Fruit fly (Drosophila melanogaster) whole organism, embryonic: Measurements from ENCODE around the gene CG7320.
A peak's percentile ranks its signal among the peaks of the same experiment; 100 is the strongest.

Experiments
- CG10267 ChIP-seq: fragments of 200-800 bp; sonication (Bioruptor generic); optimal IDR thresholded peaks from 2 replicates; lab custom pipeline; 2018; ENCODE audit warnings: missing biosample characterization, mild to moderate bottlenecking, missing genetic modification characterization, moderate library complexity
- CG10979 ChIP-seq: fragments of 200-800 bp; sonication (Bioruptor generic); optimal IDR thresholded peaks from 2 replicates; lab custom pipeline; 2018; ENCODE audit warnings: missing biosample characterization, mild to moderate bottlenecking, missing genetic modification characterization, moderate library complexity
- CG13775 ChIP-seq: fragments of 200-800 bp; sonication (Bioruptor generic); optimal IDR thresholded peaks from 3 replicates; lab custom pipeline; 2017; ENCODE audit warnings: missing biosample characterization, mild to moderate bottlenecking, missing genetic modification characterization
- CG14710 ChIP-seq: fragments of 200-800 bp; sonication (Bioruptor generic); optimal IDR thresholded peaks from 3 replicates; lab custom pipeline; 2019; ENCODE audit warnings: missing biosample characterization, mild to moderate bottlenecking, missing genetic modification characterization, moderate library complexity
- CG15269 ChIP-seq: fragments of 200-800 bp; sonication (Bioruptor generic); optimal IDR thresholded peaks from 2 replicates; lab custom pipeline; 2018; ENCODE audit warnings: missing biosample characterization, mild to moderate bottlenecking, missing genetic modification characterization, moderate library complexity
- CG15696 ChIP-seq: fragments of 200-800 bp; sonication (Bioruptor generic); optimal IDR thresholded peaks from 2 replicates; lab custom pipeline; 2019; ENCODE audit warnings: missing biosample characterization, mild to moderate bottlenecking, missing genetic modification characterization, moderate library complexity
- CG17829 ChIP-seq: fragments of 200-800 bp; optimal IDR thresholded peaks from 2 replicates; lab custom pipeline; 2019; ENCODE audit warnings: missing biosample characterization, mild to moderate bottlenecking, missing genetic modification characterization, moderate library complexity
- CG18262 ChIP-seq: fragments of 200-800 bp; optimal IDR thresholded peaks from 3 replicates; lab custom pipeline; 2019; ENCODE audit warnings: missing biosample characterization, mild to moderate bottlenecking, missing genetic modification characterization, moderate library complexity
- CG18599 ChIP-seq: fragments of 200-800 bp; sonication (Bioruptor generic); optimal IDR thresholded peaks from 3 replicates; lab custom pipeline; 2017; ENCODE audit warnings: missing biosample characterization, missing genetic modification characterization, mild to moderate bottlenecking, moderate library complexity, missing genetic modification reagents
- CG2712 ChIP-seq: fragments of 200-800 bp; optimal IDR thresholded peaks from 3 replicates; lab custom pipeline; 2019; ENCODE audit warnings: missing biosample characterization, mild to moderate bottlenecking, missing genetic modification characterization, moderate library complexity
- CG3281 ChIP-seq: fragments of 200-800 bp; sonication (Bioruptor generic); optimal IDR thresholded peaks from 3 replicates; lab custom pipeline; 2017; ENCODE audit warnings: missing biosample characterization, mild to moderate bottlenecking, missing genetic modification characterization
- CG4328 ChIP-seq: fragments of 200-800 bp; sonication (Bioruptor generic); optimal IDR thresholded peaks from 3 replicates; lab custom pipeline; 2017; ENCODE audit warnings: missing biosample characterization, missing genetic modification reagents, missing genetic modification characterization
- CG7839 ChIP-seq: fragments of 200-800 bp; sonication (Bioruptor generic); optimal IDR thresholded peaks from 3 replicates; lab custom pipeline; 2018; ENCODE audit warnings: missing biosample characterization, mild to moderate bottlenecking, missing genetic modification characterization, moderate library complexity
- CG7963 ChIP-seq: fragments of 200-800 bp; sonication (Bioruptor generic); IDR thresholded peaks from 3 replicates; pipeline ENCODE4 v1.3.6; 2022; ENCODE audit warnings: missing biosample characterization, missing genetic modification characterization; ENCODE audit not compliant: partially characterized antibody
- CG9727 ChIP-seq: fragments of 200-800 bp; sonication (Bioruptor generic); optimal IDR thresholded peaks from 3 replicates; lab custom pipeline; 2017; ENCODE audit warnings: missing biosample characterization, mild to moderate bottlenecking, missing genetic modification characterization
- Chrac-16 ChIP-seq: fragments of 200-800 bp; sonication (Bioruptor generic); optimal IDR thresholded peaks from 3 replicates; lab custom pipeline; 2016; ENCODE audit warnings: missing biosample characterization, missing genetic modification characterization
- Elba2 ChIP-seq: fragments of 200-800 bp; sonication (Bioruptor generic); optimal IDR thresholded peaks from 3 replicates; lab custom pipeline; 2016; ENCODE audit warnings: missing biosample characterization, missing genetic modification characterization
- Fer3 ChIP-seq: fragments of 200-800 bp; sonication (Bioruptor generic); optimal IDR thresholded peaks from 2 replicates; lab custom pipeline; 2018; ENCODE audit warnings: missing biosample characterization, mild to moderate bottlenecking, missing genetic modification characterization, moderate library complexity
- Hand ChIP-seq: fragments of 200-800 bp; sonication (Bioruptor generic); optimal IDR thresholded peaks from 2 replicates; lab custom pipeline; 2017; ENCODE audit warnings: mild to moderate bottlenecking, missing biosample characterization, missing genetic modification reagents, missing genetic modification characterization
- Hey ChIP-seq: fragments of 200-800 bp; sonication (Bioruptor generic); optimal IDR thresholded peaks from 3 replicates; lab custom pipeline; 2018; ENCODE audit warnings: missing biosample characterization, mild to moderate bottlenecking, missing genetic modification characterization
- Oli ChIP-seq: fragments of 200-800 bp; sonication (Bioruptor generic); optimal IDR thresholded peaks from 2 replicates; lab custom pipeline; 2018; ENCODE audit warnings: missing biosample characterization, mild to moderate bottlenecking, missing genetic modification characterization, moderate library complexity
- Optix ChIP-seq: fragments of 200-800 bp; sonication (Bioruptor generic); IDR thresholded peaks from 3 replicates; pipeline ENCODE4 v1.3.6; 2022; ENCODE audit warnings: missing biosample characterization, missing genetic modification characterization
- Pdp1 ChIP-seq, 2 experiments: fragments of 200-800 bp; sonication (Bioruptor generic); optimal IDR thresholded peaks; 3 replicates each; lab custom pipeline; 2016; ENCODE audit warnings: missing biosample characterization in 2 of 2, missing genetic modification characterization in 2 of 2, mild to moderate bottlenecking in 1 of 2, moderate library complexity in 1 of 2
- Xrp1 ChIP-seq: fragments of 200-800 bp; sonication (Bioruptor generic); IDR thresholded peaks from 2 replicates; pipeline ENCODE4 v1.3.6; 2022; ENCODE audit warnings: missing biosample characterization, missing genetic modification characterization
- al ChIP-seq: fragments of 200-800 bp; sonication (Bioruptor generic); IDR thresholded peaks from 2 replicates; pipeline ENCODE4 v1.3.6; 2022; ENCODE audit warnings: missing biosample characterization, missing genetic modification characterization
- bsh ChIP-seq, 2 experiments: fragments of 200-800 bp; sonication (Bioruptor generic); optimal IDR thresholded peaks; 2 replicates each; lab custom pipeline; 2017 to 2018; ENCODE audit warnings: mild to moderate bottlenecking in 2 of 2, missing biosample characterization in 2 of 2, missing genetic modification characterization in 2 of 2, moderate library complexity in 1 of 2
- caup ChIP-seq: fragments of 200-800 bp; sonication (Bioruptor generic); optimal IDR thresholded peaks from 3 replicates; lab custom pipeline; 2017; ENCODE audit warnings: missing biosample characterization, mild to moderate bottlenecking, missing genetic modification characterization, moderate library complexity; ENCODE audit not compliant: severe bottlenecking
- da ChIP-seq: fragments of 200-800 bp; sonication (Bioruptor generic); optimal IDR thresholded peaks from 2 replicates; lab custom pipeline; 2016; ENCODE audit warnings: missing biosample characterization, missing genetic modification characterization
- disco-r ChIP-seq: fragments of 200-800 bp; sonication (Bioruptor generic); optimal IDR thresholded peaks from 2 replicates; lab custom pipeline; 2016; ENCODE audit warnings: missing biosample characterization, missing genetic modification characterization
- dm ChIP-seq: fragments of 200-800 bp; sonication (Bioruptor generic); optimal IDR thresholded peaks from 3 replicates; lab custom pipeline; 2016; ENCODE audit warnings: missing biosample characterization, missing genetic modification characterization
- dmrt11E ChIP-seq: fragments of 200-800 bp; sonication (Bioruptor generic); optimal IDR thresholded peaks from 3 replicates; lab custom pipeline; 2018; ENCODE audit warnings: missing biosample characterization, mild to moderate bottlenecking, missing genetic modification characterization, moderate library complexity
- fu2 ChIP-seq: fragments of 200-800 bp; sonication (Bioruptor generic); optimal IDR thresholded peaks from 2 replicates; lab custom pipeline; 2016; ENCODE audit warnings: missing biosample characterization, missing genetic modification characterization
- gcm ChIP-seq: fragments of 200-800 bp; sonication (Bioruptor generic); optimal IDR thresholded peaks from 2 replicates; lab custom pipeline; 2019; ENCODE audit warnings: missing biosample characterization, mild to moderate bottlenecking, missing genetic modification characterization, moderate library complexity
- gem ChIP-seq: fragments of 200-800 bp; sonication (Bioruptor generic); optimal IDR thresholded peaks from 2 replicates; lab custom pipeline; 2019; ENCODE audit warnings: missing biosample characterization, mild to moderate bottlenecking, missing genetic modification characterization, moderate library complexity
- hkb ChIP-seq, 2 experiments: fragments of 200-800 bp in 1 of 2; fragments of >200 bp in 1 of 2; sonication (Bioruptor generic) in 1 of 2; IDR thresholded peaks in 1 of 2; optimal IDR thresholded peaks in 1 of 2; 2 replicates each; pipeline versions ENCODE4 v1.3.6 to Lab custom; 2017 to 2022; ENCODE audit warnings: missing biosample characterization in 1 of 2, missing genetic modification characterization in 1 of 2
- kni ChIP-seq: fragments of 200-800 bp; sonication (Bioruptor generic); optimal IDR thresholded peaks from 3 replicates; lab custom pipeline; 2017; ENCODE audit warnings: mild to moderate bottlenecking, missing biosample characterization, missing genetic modification reagents, missing genetic modification characterization
- lbe ChIP-seq: fragments of 200-800 bp; sonication (Bioruptor generic); optimal IDR thresholded peaks from 2 replicates; lab custom pipeline; 2016; ENCODE audit warnings: missing biosample characterization, mild to moderate bottlenecking, missing genetic modification characterization
- lola ChIP-seq, 3 experiments: fragments of >200 bp in 2 of 3; fragments of 200-800 bp in 1 of 3; sonication (Bioruptor generic) in 1 of 3; optimal IDR thresholded peaks; 2 replicates each; lab custom pipeline; 2017 to 2019; ENCODE audit warnings: missing biosample characterization in 3 of 3, missing genetic modification characterization in 3 of 3, mild to moderate bottlenecking in 1 of 3, moderate library complexity in 1 of 3
- org-1 ChIP-seq: fragments of 200-800 bp; sonication (Bioruptor generic); optimal IDR thresholded peaks from 2 replicates; lab custom pipeline; 2017; ENCODE audit warnings: missing biosample characterization, missing genetic modification characterization
- peb ChIP-seq: fragments of 200-800 bp; sonication (Bioruptor generic); IDR thresholded peaks from 2 replicates; pipeline ENCODE4 v1.3.6; 2022; ENCODE audit warnings: missing biosample characterization, missing genetic modification characterization
- phol ChIP-seq: fragments of 200-800 bp; sonication (Bioruptor generic); optimal IDR thresholded peaks from 3 replicates; lab custom pipeline; 2018; ENCODE audit warnings: missing biosample characterization, mild to moderate bottlenecking, missing genetic modification characterization, moderate library complexity
- prd ChIP-seq, 3 experiments: fragments of >200 bp in 2 of 3; fragments of 200-800 bp in 1 of 3; sonication (Bioruptor generic) in 1 of 3; optimal IDR thresholded peaks in 2 of 3; IDR thresholded peaks in 1 of 3; 2 replicates in 2 of 3; 3 replicates in 1 of 3; pipeline versions ENCODE4 v1.3.6 to Lab custom; 2017 to 2022; ENCODE audit warnings: missing biosample characterization in 1 of 3, missing genetic modification characterization in 1 of 3
- row ChIP-seq: fragments of 200-800 bp; sonication (Bioruptor generic); IDR thresholded peaks from 3 replicates; pipeline ENCODE4 v1.3.6; 2022; ENCODE audit warnings: missing biosample characterization, missing genetic modification characterization
- sens ChIP-seq: fragments of 200-800 bp; sonication (Bioruptor generic); peaks from one replicate; lab custom pipeline; 2016; ENCODE audit warnings: missing biosample characterization, missing genetic modification characterization
- trh ChIP-seq: fragments of 200-800 bp; sonication (Bioruptor generic); optimal IDR thresholded peaks from 2 replicates; lab custom pipeline; 2016; ENCODE audit warnings: missing biosample characterization, missing genetic modification characterization

Gene CG7320

dm6 chr3L:18198749-18199148 is 2.5 kb upstream of the CG7320 start (continued):
- no peak for TF ChIP-seq Hey (tag; lab: Kevin White, UChicago)
- TF ChIP-seq CG3281 (GFP tag; lab: Kevin White, UChicago) = no peak
- TF ChIP-seq CG7839 (tag; lab: Kevin White, UChicago) = peak; percentile 5
- TF ChIP-seq prd (optimal IDR thresholded peaks at IDR 0.05; lab: Kevin White, UChicago) = no peak
- no peak for TF ChIP-seq prd (GFP tag; IDR thresholded peaks at IDR 0.05; lab: Robert Waterston, UW)
- peak; percentile 8 for TF ChIP-seq CG2712 (tag; lab: Kevin White, UChicago)
- peak; percentile 38; the same call in 1 of the 3 replicates for TF ChIP-seq row (GFP tag; lab: Robert Waterston, UW)
- peak in 1 of 2 experiments; percentile 44 for TF ChIP-seq bsh (GFP tag; optimal IDR thresholded peaks at IDR 0.05; lab: Kevin White, UChicago)
- TF ChIP-seq Oli (tag; lab: Kevin White, UChicago) = no peak
- TF ChIP-seq, all 482 proteins: peak for 13

- peak; percentile 26 for TF ChIP-seq CG14710 (tag; lab: Kevin White, UChicago)
- TF ChIP-seq CG15269 (tag; lab: Kevin White, UChicago) = no peak
- peak; percentile 2 for TF ChIP-seq CG10267
- peak in 1 of 2 experiments; percentile 59 for TF ChIP-seq Pdp1 (GFP tag; optimal IDR thresholded peaks at IDR 0.05; lab: Kevin White, UChicago)
- TF ChIP-seq dm (GFP tag; lab: Kevin White, UChicago) = no peak
- TF ChIP-seq CG10979 (tag; lab: Kevin White, UChicago) = peak; percentile 51
- TF ChIP-seq phol (tag; lab: Kevin White, UChicago) = peak; percentile 14
- peak in 1 of 2 experiments; percentile 27 for TF ChIP-seq bsh (GFP tag; optimal IDR thresholded peaks at IDR 0.05; lab: Kevin White, UChicago)
- TF ChIP-seq lola (GFP tag; optimal IDR thresholded peaks at IDR 0.05; lab: Kevin White, UChicago) = peak in 1 of 3 experiments; percentile 29
- no peak for TF ChIP-seq CG7963
- no peak for TF ChIP-seq Optix (GFP tag; lab: Robert Waterston, UW)
- TF ChIP-seq CG18599 (GFP tag; lab: Kevin White, UChicago) = no peak
- TF ChIP-seq Chrac-16 (GFP tag; lab: Kevin White, UChicago) = no peak
- TF ChIP-seq CG18262 = peak; percentile 16
- TF ChIP-seq CG2712 (tag; lab: Kevin White, UChicago) = peak; percentile 30
- TF ChIP-seq gem (tag; lab: Kevin White, UChicago) = peak; percentile 23
- TF ChIP-seq hkb (optimal IDR thresholded peaks at IDR 0.05; lab: Kevin White, UChicago) = no peak
- no peak for TF ChIP-seq hkb (GFP tag; IDR thresholded peaks at IDR 0.05; lab: Robert Waterston, UW)
- TF ChIP-seq CG15696 (tag; lab: Kevin White, UChicago) = peak; percentile 18
- TF ChIP-seq CG17829 (tag; lab: Kevin White, UChicago) = peak; percentile 16
- peak; percentile 33 for TF ChIP-seq sens (GFP tag; lab: Kevin White, UChicago)
- no peak for TF ChIP-seq CG4328
- no peak for TF ChIP-seq Elba2 (GFP tag; lab: Kevin White, UChicago)
- 0 out of 2 replicates have a peak, but pooled peaks have one; percentile 15 for TF ChIP-seq Xrp1 (GFP tag; lab: Robert Waterston, UW)
- peak; percentile 51 for TF ChIP-seq dmrt11E (tag; lab: Kevin White, UChicago)
- no peak for TF ChIP-seq trh (GFP tag; lab: Kevin White, UChicago)
- no peak for TF ChIP-seq da (GFP tag; lab: Kevin White, UChicago)
- peak; percentile 6 for TF ChIP-seq CG9727 (GFP tag; lab: Kevin White, UChicago)
Observed at dm6 chr3L:18200164-18200563, 1.1 kb upstream of the CG7320 start.

dm6 chr3L:18203949-18204348 is 2.7 kb downstream of the CG7320 start:
- TF ChIP-seq fu2 (GFP tag; lab: Kevin White, UChicago) (no peak), Fer3 (tag; lab: Kevin White, UChicago) (peak; percentile 31), CG13775 (GFP tag; lab: Kevin White, UChicago) (peak; percentile 13), disco-r (GFP tag; lab: Kevin White, UChicago) (no peak), Hand (GFP tag; lab: Kevin White, UChicago) (no peak), peb (GFP tag; lab: Robert Waterston, UW) (peak; percentile 31; the same call in 1 of the 2 replicates), org-1 (GFP tag; lab: Kevin White, UChicago) (peak; percentile 21), da (GFP tag; lab: Kevin White, UChicago) (no peak), CG14710 (tag; lab: Kevin White, UChicago) (peak; percentile 86), lbe (no peak), caup (GFP tag; lab: Kevin White, UChicago) (no peak), al (GFP tag; lab: Robert Waterston, UW) (no peak), kni (no peak), Chrac-16 (GFP tag; lab: Kevin White, UChicago) (peak; percentile 36), Optix (GFP tag; lab: Robert Waterston, UW) (no peak), gcm (GFP tag; lab: Kevin White, UChicago) (peak; percentile 59)
